Fruit fly (Drosophila melanogaster) whole organism, embryonic: ENCODE measurements around the gene CG7785.

Source experiments
- Abd-B ChIP-seq: fragments of 200-800 bp; sonication (Bioruptor generic); optimal IDR thresholded peaks from 2 replicates; lab custom pipeline; 2018; ENCODE audit warnings: missing biosample characterization, mild to moderate bottlenecking, missing genetic modification characterization, moderate library complexity
- CG1024 ChIP-seq: fragments of 200-800 bp; sonication (Bioruptor generic); IDR thresholded peaks from 2 replicates; pipeline ENCODE4 v1.3.6; 2022; ENCODE audit warnings: missing biosample characterization, missing genetic modification characterization
- CG10543 ChIP-seq: fragments of 200-800 bp; sonication (Bioruptor generic); optimal IDR thresholded peaks from 3 replicates; lab custom pipeline; 2017; ENCODE audit warnings: missing biosample characterization, mild to moderate bottlenecking, missing genetic modification characterization, moderate library complexity
- CG11560 ChIP-seq: fragments of 200-800 bp; sonication (Bioruptor generic); IDR thresholded peaks from 3 replicates; pipeline ENCODE4 v1.3.6; 2022; ENCODE audit warnings: missing biosample characterization, missing genetic modification characterization
- CG12769 ChIP-seq: fragments of 200-800 bp; sonication (Bioruptor generic); optimal IDR thresholded peaks from 2 replicates; lab custom pipeline; 2019; ENCODE audit warnings: missing biosample characterization, mild to moderate bottlenecking, missing genetic modification characterization, moderate library complexity
- CG13894 ChIP-seq: fragments of 200-800 bp; sonication (Bioruptor generic); optimal IDR thresholded peaks from 3 replicates; lab custom pipeline; 2018; ENCODE audit warnings: missing biosample characterization, mild to moderate bottlenecking, missing genetic modification characterization, moderate library complexity
- CG14710 ChIP-seq: fragments of 200-800 bp; sonication (Bioruptor generic); optimal IDR thresholded peaks from 3 replicates; lab custom pipeline; 2019; ENCODE audit warnings: missing biosample characterization, mild to moderate bottlenecking, missing genetic modification characterization, moderate library complexity
- CG2199 ChIP-seq: fragments of 200-800 bp; sonication (Bioruptor generic); IDR thresholded peaks from 3 replicates; pipeline ENCODE4 v1.3.6; 2022; ENCODE audit warnings: missing biosample characterization, missing genetic modification characterization
- CG3163 ChIP-seq: fragments of 200-800 bp; sonication (Bioruptor generic); optimal IDR thresholded peaks from 3 replicates; lab custom pipeline; 2016; ENCODE audit warnings: missing biosample characterization, missing genetic modification characterization
- CG32767 ChIP-seq: fragments of 200-800 bp; sonication (Bioruptor generic); IDR thresholded peaks from 2 replicates; pipeline ENCODE4 v1.3.6; 2022; ENCODE audit warnings: missing biosample characterization, missing genetic modification characterization
- CG34376 ChIP-seq: fragments of 200-800 bp; sonication (Bioruptor generic); optimal IDR thresholded peaks from 2 replicates; lab custom pipeline; 2018; ENCODE audit warnings: missing biosample characterization, mild to moderate bottlenecking, missing genetic modification characterization
- CG4820 ChIP-seq: fragments of 200-800 bp; sonication (Bioruptor generic); optimal IDR thresholded peaks from 3 replicates; lab custom pipeline; 2016; ENCODE audit warnings: missing biosample characterization, missing genetic modification characterization
- CG6813 ChIP-seq: fragments of 200-800 bp; sonication (Bioruptor generic); optimal IDR thresholded peaks from 2 replicates; lab custom pipeline; 2017; ENCODE audit warnings: missing biosample characterization, missing genetic modification characterization, mild to moderate bottlenecking, moderate library complexity, missing genetic modification reagents
- CG8281 ChIP-seq: fragments of 200-800 bp; sonication (Bioruptor generic); optimal IDR thresholded peaks from 2 replicates; lab custom pipeline; 2018; ENCODE audit warnings: missing biosample characterization, mild to moderate bottlenecking, missing genetic modification characterization, moderate library complexity
- CG9215 ChIP-seq: fragments of 200-800 bp; sonication (Bioruptor generic); IDR thresholded peaks from 2 replicates; pipeline ENCODE4 v1.3.6; 2022; ENCODE audit warnings: missing biosample characterization, missing genetic modification characterization
- CG9437 ChIP-seq: fragments of 200-800 bp; sonication (Bioruptor generic); optimal IDR thresholded peaks from 2 replicates; lab custom pipeline; 2018; ENCODE audit warnings: missing biosample characterization, mild to moderate bottlenecking, missing genetic modification characterization
- D ChIP-seq, 2 experiments: fragments of 200-800 bp in 1 of 2; fragments of >200 bp in 1 of 2; sonication (Bioruptor generic) in 1 of 2; optimal IDR thresholded peaks; 2 replicates in 1 of 2; 3 replicates in 1 of 2; lab custom pipeline; 2017; ENCODE audit warnings: mild to moderate bottlenecking in 1 of 2, missing biosample characterization in 1 of 2, missing genetic modification characterization in 1 of 2, missing genetic modification reagents in 1 of 2
- Deaf1 ChIP-seq: fragments of 200-800 bp; optimal IDR thresholded peaks from 3 replicates; lab custom pipeline; 2019; ENCODE audit warnings: missing biosample characterization, mild to moderate bottlenecking, missing genetic modification characterization, moderate library complexity
- Dip2 ChIP-seq: fragments of 200-800 bp; sonication (Bioruptor generic); IDR thresholded peaks from 2 replicates; pipeline ENCODE4 v1.3.6; 2022; ENCODE audit warnings: missing biosample characterization, missing genetic modification characterization
- Dp ChIP-seq: fragments of 200-800 bp; sonication (Bioruptor generic); optimal IDR thresholded peaks from 2 replicates; lab custom pipeline; 2018; ENCODE audit warnings: missing biosample characterization, mild to moderate bottlenecking, missing genetic modification characterization, moderate library complexity
- H15 ChIP-seq: fragments of 200-800 bp; sonication (Bioruptor generic); IDR thresholded peaks from 3 replicates; pipeline ENCODE4 v1.3.6; 2022; ENCODE audit warnings: missing biosample characterization, missing genetic modification characterization
- HLH54F ChIP-seq: fragments of 200-800 bp; sonication (Bioruptor generic); optimal IDR thresholded peaks from 3 replicates; lab custom pipeline; 2016; ENCODE audit warnings: missing biosample characterization, missing genetic modification characterization
- Jarid2 ChIP-seq: fragments of 200-800 bp; sonication (Bioruptor generic); optimal IDR thresholded peaks from 3 replicates; lab custom pipeline; 2017; ENCODE audit warnings: mild to moderate bottlenecking, missing biosample characterization, missing genetic modification reagents, missing genetic modification characterization
- Med ChIP-seq: fragments of 200-800 bp; sonication (Bioruptor generic); peaks from one replicate; lab custom pipeline; 2016; ENCODE audit warnings: missing biosample characterization, missing genetic modification characterization, mild to moderate bottlenecking, inconsistent platforms, moderate library complexity
- NK7.1 ChIP-seq: fragments of 200-800 bp; sonication (Bioruptor generic); optimal IDR thresholded peaks from 3 replicates; lab custom pipeline; 2016; ENCODE audit warnings: missing biosample characterization, missing genetic modification characterization
- chinmo ChIP-seq: fragments of 200-800 bp; sonication (Bioruptor generic); IDR thresholded peaks from 4 replicates; pipeline ENCODE4 v1.3.6; 2022; ENCODE audit warnings: missing biosample characterization, missing genetic modification characterization; ENCODE audit not compliant: partially characterized antibody
- ci ChIP-seq: fragments of 200-800 bp; sonication (Bioruptor generic); IDR thresholded peaks from 3 replicates; pipeline ENCODE4 v1.3.6; 2022; ENCODE audit warnings: missing biosample characterization, missing genetic modification characterization
- crol ChIP-seq: fragments of 200-800 bp; sonication (Bioruptor generic); IDR thresholded peaks from 2 replicates; pipeline ENCODE4 v1.3.6; 2022; ENCODE audit warnings: missing biosample characterization, missing genetic modification characterization
- ems ChIP-seq: fragments of 200-800 bp; sonication (Bioruptor generic); optimal IDR thresholded peaks from 3 replicates; lab custom pipeline; 2016; ENCODE audit warnings: missing biosample characterization, missing genetic modification characterization
- ftz-f1 ChIP-seq: fragments of 200-800 bp; sonication (Bioruptor generic); optimal IDR thresholded peaks from 2 replicates; lab custom pipeline; 2016; ENCODE audit warnings: missing biosample characterization, missing genetic modification characterization
- gcm ChIP-seq: fragments of 200-800 bp; sonication (Bioruptor generic); optimal IDR thresholded peaks from 2 replicates; lab custom pipeline; 2019; ENCODE audit warnings: missing biosample characterization, mild to moderate bottlenecking, missing genetic modification characterization, moderate library complexity
- kay ChIP-seq: fragments of 200-800 bp; sonication (Bioruptor generic); optimal IDR thresholded peaks from 2 replicates; lab custom pipeline; 2016; ENCODE audit warnings: missing biosample characterization, missing genetic modification characterization
- lola ChIP-seq, 3 experiments: fragments of >200 bp in 2 of 3; fragments of 200-800 bp in 1 of 3; sonication (Bioruptor generic) in 1 of 3; optimal IDR thresholded peaks; 2 replicates each; lab custom pipeline; 2017 to 2019; ENCODE audit warnings: missing biosample characterization in 3 of 3, missing genetic modification characterization in 3 of 3, mild to moderate bottlenecking in 1 of 3, moderate library complexity in 1 of 3
- mirr ChIP-seq: fragments of 200-800 bp; sonication (Bioruptor generic); optimal IDR thresholded peaks from 3 replicates; lab custom pipeline; 2018; ENCODE audit warnings: missing biosample characterization, mild to moderate bottlenecking, missing genetic modification characterization
- otp ChIP-seq: fragments of 200-800 bp; sonication (Bioruptor generic); IDR thresholded peaks from 3 replicates; pipeline ENCODE4, ENCODE4 v1.3.6; 2022; ENCODE audit warnings: missing biosample characterization, missing genetic modification characterization
- pros ChIP-seq: fragments of 200-800 bp; sonication (Bioruptor generic); optimal IDR thresholded peaks from 3 replicates; lab custom pipeline; 2019; ENCODE audit warnings: missing biosample characterization, mild to moderate bottlenecking, missing genetic modification characterization, moderate library complexity
- sens ChIP-seq: fragments of 200-800 bp; sonication (Bioruptor generic); peaks from one replicate; lab custom pipeline; 2016; ENCODE audit warnings: missing biosample characterization, missing genetic modification characterization
- shn ChIP-seq: fragments of 200-800 bp; sonication (Bioruptor generic); optimal IDR thresholded peaks from 3 replicates; lab custom pipeline; 2016; ENCODE audit warnings: missing biosample characterization, missing genetic modification characterization
- sim ChIP-seq: fragments of 200-800 bp; sonication (Bioruptor generic); IDR thresholded peaks from 2 replicates; pipeline ENCODE4 v1.3.6; 2022; ENCODE audit warnings: missing biosample characterization, missing genetic modification characterization
- sna ChIP-seq: fragments of 200-800 bp; sonication (Bioruptor generic); IDR thresholded peaks from 2 replicates; pipeline ENCODE4 v1.3.6; 2022; ENCODE audit warnings: missing biosample characterization, missing genetic modification characterization; ENCODE audit not compliant: partially characterized antibody
- so ChIP-seq: fragments of 200-800 bp; sonication (Bioruptor generic); IDR thresholded peaks from 3 replicates; pipeline ENCODE4 v1.3.6; 2022; ENCODE audit warnings: missing biosample characterization, missing genetic modification characterization
- twi ChIP-seq: fragments of 200-800 bp; optimal IDR thresholded peaks from 2 replicates; lab custom pipeline; 2019; ENCODE audit warnings: missing biosample characterization, mild to moderate bottlenecking, missing genetic modification characterization, moderate library complexity
- zf30C ChIP-seq: fragments of 200-800 bp; sonication (Bioruptor generic); optimal IDR thresholded peaks from 3 replicates; lab custom pipeline; 2018; ENCODE audit warnings: missing biosample characterization, mild to moderate bottlenecking, missing genetic modification characterization

The CG7785 gene

DNA sequence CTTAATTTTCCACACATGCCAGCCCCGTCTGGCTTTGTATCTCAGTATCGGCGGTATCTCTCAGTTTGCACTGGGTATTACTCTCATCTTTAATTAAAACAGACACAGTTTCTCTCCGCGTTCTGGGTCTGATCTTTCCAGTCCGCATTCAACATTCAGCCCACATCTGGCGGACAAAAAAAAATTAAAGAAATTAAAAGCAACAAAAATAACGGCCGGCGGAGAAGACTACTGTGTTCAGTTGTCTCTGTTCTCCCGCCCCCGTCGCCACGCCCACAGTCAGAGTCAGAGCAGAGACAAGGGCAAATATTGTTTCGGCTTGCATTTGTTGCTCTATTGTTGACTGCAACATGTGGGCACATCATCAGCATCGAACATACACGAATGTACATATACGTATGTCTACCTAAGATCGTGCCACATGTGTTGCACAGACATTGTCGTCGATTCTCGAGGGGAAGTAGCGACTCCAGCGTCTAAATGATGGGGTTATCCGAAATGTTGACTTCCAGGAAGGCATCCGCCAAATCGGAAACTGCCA is 28.7 kb downstream of the CG7785 start (continued):
- TF ChIP-seq Dip2 (GFP tag; lab: Robert Waterston, UW) (no peak), mirr (GFP tag; lab: Kevin White, UChicago) (no peak), lola (GFP tag; optimal IDR thresholded peaks at IDR 0.05; lab: Kevin White, UChicago) (no peak), CG13894 (tag; lab: Kevin White, UChicago) (no peak), CG2199 (GFP tag; lab: Robert Waterston, UW) (0 out of 3 replicates have a peak, but pooled peaks have one; percentile 6), so (0 out of 3 replicates have a peak, but pooled peaks have one; percentile 5)

DNA sequence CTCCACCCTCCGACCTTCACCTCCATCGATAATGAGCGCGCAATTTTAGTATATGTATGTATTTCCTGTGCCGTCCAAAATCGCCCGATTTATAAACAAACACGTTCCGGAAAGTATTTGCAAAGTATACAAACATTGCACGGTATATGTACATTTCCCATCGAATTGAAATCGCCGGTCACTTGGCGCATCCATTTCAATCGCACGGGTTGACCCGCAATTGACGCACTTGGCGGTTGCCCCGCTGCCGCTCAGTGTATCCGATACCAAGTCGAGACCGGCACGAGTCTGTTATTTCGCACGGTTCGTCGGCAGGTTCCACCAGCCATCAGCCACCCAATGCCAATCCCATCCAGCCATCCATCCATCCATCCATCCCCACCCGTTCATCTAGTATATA is 29.2 kb downstream of the CG7785 start:
- peak; percentile 53 for TF ChIP-seq zf30C (GFP tag; lab: Kevin White, UChicago)
- 0 out of 3 replicates have a peak, but pooled peaks have one; percentile 7 for TF ChIP-seq H15 (GFP tag; lab: Robert Waterston, UW)
- TF ChIP-seq CG6813 (GFP tag; lab: Kevin White, UChicago): no peak
- no peak for TF ChIP-seq CG4820 (GFP tag; lab: Kevin White, UChicago)
- peak; percentile 4 for TF ChIP-seq CG8281 (tag; lab: Kevin White, UChicago)
- TF ChIP-seq CG11560 (tag; lab: Robert Waterston, UW): 0 out of 3 replicates have a peak, but pooled peaks have one; percentile 21
- TF ChIP-seq Med: peak; percentile 9
- 0 out of 3 replicates have a peak, but pooled peaks have one; percentile 13 for TF ChIP-seq otp

DNA sequence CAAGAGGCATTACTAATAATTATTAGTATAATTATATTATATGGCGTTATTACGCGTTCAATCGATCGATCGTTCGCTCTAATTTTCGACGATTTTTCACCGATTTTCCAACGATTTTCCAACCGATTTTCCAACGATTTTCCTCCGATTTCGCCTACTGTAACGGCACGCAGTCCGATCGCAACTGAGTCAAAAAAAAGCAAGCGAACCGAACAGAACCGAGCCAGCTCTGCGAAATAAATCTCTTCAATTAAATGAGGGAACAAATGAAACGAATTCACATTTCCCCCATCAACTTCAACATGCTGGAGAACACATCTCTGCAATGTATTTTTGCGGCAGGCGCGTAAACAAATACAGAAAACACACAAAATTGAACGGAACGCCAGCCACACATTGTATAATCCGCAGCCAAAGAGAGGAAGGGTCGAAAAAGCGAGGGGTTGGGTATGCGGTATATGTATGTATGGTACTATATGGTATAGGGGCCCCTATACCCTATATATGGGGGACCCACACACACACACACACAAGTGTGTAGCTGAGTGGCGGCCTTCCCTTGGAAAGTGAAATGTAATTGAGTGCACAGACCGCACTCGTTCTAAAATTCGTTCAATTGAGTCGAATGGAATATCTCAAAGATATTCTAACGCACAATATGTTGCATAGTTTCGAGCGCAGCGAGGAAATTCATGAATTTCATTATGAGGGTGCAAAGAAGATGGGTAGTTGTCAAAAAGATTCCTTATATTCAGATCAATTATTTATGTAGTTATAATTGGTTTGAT is 31.6 kb downstream of the CG7785 start, which contains the start of gene htl:
TSS of gene htl (minus strand) at position 186 of the 788 bp plus-strand sequence.
- peak; percentile 83 for TF ChIP-seq Deaf1
- TF ChIP-seq CG9437 (GFP tag; lab: Kevin White, UChicago): no peak
- TF ChIP-seq ci (GFP tag; lab: Robert Waterston, UW): 0 out of 3 replicates have a peak, but pooled peaks have one; percentile 52
- peak; percentile 91 for TF ChIP-seq ftz-f1 (GFP tag; lab: Kevin White, UChicago)
- no peak for TF ChIP-seq ems (GFP tag; lab: Kevin White, UChicago)
- no peak for TF ChIP-seq CG14710
- no peak for TF ChIP-seq CG9215
- peak; percentile 31 for TF ChIP-seq Med
- TF ChIP-seq CG12769 (tag; lab: Kevin White, UChicago): peak; percentile 91
- TF ChIP-seq CG10543 (GFP tag; lab: Kevin White, UChicago): peak; percentile 94
- peak; percentile 98 for TF ChIP-seq gcm (GFP tag; lab: Kevin White, UChicago)
- peak; percentile 87; the same call in 2 of the 3 replicates for TF ChIP-seq CG2199 (GFP tag; lab: Robert Waterston, UW)
- peak; percentile 18 for TF ChIP-seq CG34376 (GFP tag; lab: Kevin White, UChicago)
- TF ChIP-seq Dp (GFP tag; lab: Kevin White, UChicago): no peak
- peak; percentile 60 for TF ChIP-seq CG3163
- no peak for TF ChIP-seq shn (GFP tag; lab: Kevin White, UChicago)
- peak; percentile 28 for TF ChIP-seq Jarid2 (GFP tag; lab: Kevin White, UChicago)
- TF ChIP-seq crol (GFP tag; lab: Robert Waterston, UW): peak; percentile 93
- no peak for TF ChIP-seq NK7.1
- TF ChIP-seq sens: no peak
- TF ChIP-seq D (optimal IDR thresholded peaks at IDR 0.05; lab: Kevin White, UChicago): peak; percentile 52
- TF ChIP-seq D (GFP tag; optimal IDR thresholded peaks at IDR 0.05; lab: Kevin White, UChicago): no peak
- TF ChIP-seq HLH54F (GFP tag; lab: Kevin White, UChicago): no peak
- TF ChIP-seq CG32767 (GFP tag; lab: Robert Waterston, UW): peak; percentile 58; the same call in 1 of the 2 replicates
- peak; percentile 8 for TF ChIP-seq pros
- no peak for TF ChIP-seq Abd-B (GFP tag; lab: Kevin White, UChicago)
- TF ChIP-seq CG1024 (GFP tag; lab: Robert Waterston, UW): no peak
- TF ChIP-seq chinmo: peak; percentile 90; the same call in 3 of the 4 replicates
- TF ChIP-seq kay (GFP tag; lab: Kevin White, UChicago): no peak
- peak; percentile 67 for TF ChIP-seq twi (tag; lab: Kevin White, UChicago)
- 0 out of 2 replicates have a peak, but pooled peaks have one; percentile 24 for TF ChIP-seq sna
- TF ChIP-seq sim (GFP tag; lab: Robert Waterston, UW): no peak
